Worm (Caenorhabditis elegans): Measurements from ENCODE around the gene clec-223.

The clec-223 gene

ce11 chrV:11307781-11308180, 34.8 kb downstream of the clec-223 start (continued):
- TF ChIP-seq sma-3 (GFP tag; optimal IDR thresholded peaks at IDR 0.05) = no peak

- TF ChIP-seq skn-1 (tag; optimal IDR thresholded peaks at IDR 0.05) (no peak), ztf-11 (tag; optimal IDR thresholded peaks at IDR 0.05) (no peak), sma-9 (GFP tag; optimal IDR thresholded peaks at IDR 0.05) (no peak), sma-9 (tag; optimal IDR thresholded peaks at IDR 0.05) (no peak)
Measured at ce11 chrV:11308346-11308745, 35.4 kb downstream of the clec-223 start, which contains the start of gene snf-11. TSS of gene snf-11 (minus strand) at chrV:11308446.

ce11 chrV:11308915-11309314, 36.0 kb downstream of the clec-223 start:
- peak; percentile 12 for TF ChIP-seq zag-1 (tag; optimal IDR thresholded peaks at IDR 0.05)
- peak; percentile 80 for TF ChIP-seq F13H6.1 (tag; optimal IDR thresholded peaks at IDR 0.05)
- no peak for TF ChIP-seq nhr-77 (tag; optimal IDR thresholded peaks at IDR 0.05)
- TF ChIP-seq sma-9 (GFP tag; optimal IDR thresholded peaks at IDR 0.05) = peak; percentile 76
- no peak for TF ChIP-seq sma-9 (tag; optimal IDR thresholded peaks at IDR 0.05)
- no peak for TF ChIP-seq nhr-11 (tag; optimal IDR thresholded peaks at IDR 0.05)
- peak in 1 of 2 experiments; percentile 22 for TF ChIP-seq lsy-2 (tag; optimal IDR thresholded peaks at IDR 0.05)
- no peak for TF ChIP-seq fos-1 (tag; optimal IDR thresholded peaks at IDR 0.05)
- TF ChIP-seq nhr-12 (tag; optimal IDR thresholded peaks at IDR 0.05) = no peak
- TF ChIP-seq nhr-129 (tag; optimal IDR thresholded peaks at IDR 0.05) = peak; percentile 56
- peak; percentile 18 for TF ChIP-seq C34F6.9 (tag; optimal IDR thresholded peaks at IDR 0.05)
- no peak for TF ChIP-seq nhr-6 (tag; optimal IDR thresholded peaks at IDR 0.05)

ce11 chrV:11311013-11311472, 38.1 kb downstream of the clec-223 start, which contains the start of gene T03F7.7:
TSS of gene T03F7.7 (plus strand) at chrV:11311422.
- TF ChIP-seq blmp-1 (tag; optimal IDR thresholded peaks at IDR 0.05; ENCODE audit: insufficient read depth) (peak; percentile 55), crh-2 (tag; optimal IDR thresholded peaks at IDR 0.05) (peak; percentile 36), sma-9 (GFP tag; optimal IDR thresholded peaks at IDR 0.05) (peak; percentile 32), sma-9 (tag; optimal IDR thresholded peaks at IDR 0.05) (no peak), nhr-25 (tag; optimal IDR thresholded peaks at IDR 0.05) (peak; percentile 55), ztf-4 (tag; optimal IDR thresholded peaks at IDR 0.05) (no peak), nhr-11 (tag; optimal IDR thresholded peaks at IDR 0.05) (no peak), sma-3 (GFP tag; optimal IDR thresholded peaks at IDR 0.05) (peak; percentile 61), fos-1 (tag; optimal IDR thresholded peaks at IDR 0.05) (peak; percentile 97)

- TF ChIP-seq Y55F3AM.14 (GFP tag; optimal IDR thresholded peaks at IDR 0.05) (no peak), elt-3 (tag; optimal IDR thresholded peaks at IDR 0.05) (no peak), nhr-25 (tag; optimal IDR thresholded peaks at IDR 0.05) (peak; percentile 9), sma-9 (GFP tag; optimal IDR thresholded peaks at IDR 0.05) (no peak), sma-9 (tag; optimal IDR thresholded peaks at IDR 0.05) (no peak)
Measured at ce11 chrV:11312904-11313303, 40.0 kb downstream of the clec-223 start.

- TF ChIP-seq nhr-6 (tag; optimal IDR thresholded peaks at IDR 0.05) (no peak), zag-1 (tag; optimal IDR thresholded peaks at IDR 0.05) (peak; percentile 9), ztf-11 (tag; optimal IDR thresholded peaks at IDR 0.05) (peak; percentile 21), ztf-4 (tag; optimal IDR thresholded peaks at IDR 0.05) (peak; percentile 64), nhr-237 (tag; optimal IDR thresholded peaks at IDR 0.05) (no peak), nhr-23 (tag; optimal IDR thresholded peaks at IDR 0.05) (no peak), nhr-25 (tag; optimal IDR thresholded peaks at IDR 0.05) (peak; percentile 79), dmd-4 (tag; optimal IDR thresholded peaks at IDR 0.05) (no peak), nhr-21 (tag; optimal IDR thresholded peaks at IDR 0.05) (peak; percentile 76), mbf-1 (tag; optimal IDR thresholded peaks at IDR 0.05) (peak; percentile 32), lin-39 (tag; optimal IDR thresholded peaks at IDR 0.05) (no peak), skn-1 (tag; optimal IDR thresholded peaks at IDR 0.05) (no peak), lin-13 (GFP tag; optimal IDR thresholded peaks at IDR 0.05) (peak; percentile 71), elt-3 (tag; optimal IDR thresholded peaks at IDR 0.05) (peak; percentile 23), sma-3 (GFP tag; optimal IDR thresholded peaks at IDR 0.05) (peak; percentile 81), lin-11 (tag; optimal IDR thresholded peaks at IDR 0.05) (peak; percentile 84), nhr-129 (tag; optimal IDR thresholded peaks at IDR 0.05) (peak; percentile 92), ceh-82 (tag; optimal IDR thresholded peaks at IDR 0.05) (peak; percentile 40), nhr-11 (tag; optimal IDR thresholded peaks at IDR 0.05) (peak; percentile 78), C34F6.9 (tag; optimal IDR thresholded peaks at IDR 0.05) (peak; percentile 46), sma-9 (GFP tag; optimal IDR thresholded peaks at IDR 0.05) (peak; percentile 82), sma-9 (tag; optimal IDR thresholded peaks at IDR 0.05) (no peak), ama-1 (optimal IDR thresholded peaks at IDR 0.05) (no peak), egl-27 (tag; optimal IDR thresholded peaks at IDR 0.05) (peak; percentile 64), fos-1 (tag; optimal IDR thresholded peaks at IDR 0.05) (peak; percentile 76), elt-1 (tag; optimal IDR thresholded peaks at IDR 0.05) (no peak), R02D3.7 (tag; optimal IDR thresholded peaks at IDR 0.05) (no peak), sem-4 (tag; optimal IDR thresholded peaks at IDR 0.05) (peak; percentile 61), lsy-2 (tag; optimal IDR thresholded peaks at IDR 0.05) (peak; percentile 62 to 67), nhr-77 (tag; optimal IDR thresholded peaks at IDR 0.05) (no peak), gmeb-1 (tag; optimal IDR thresholded peaks at IDR 0.05) (peak; percentile 77), mdl-1 (tag; optimal IDR thresholded peaks at IDR 0.05) (peak in 1 of 2 experiments; percentile 6), snpc-4 (tag; optimal IDR thresholded peaks at IDR 0.05) (peak; percentile 59)
Measured at ce11 chrV:11314025-11314880, 41.3 kb downstream of the clec-223 start.
